Fruit fly (Drosophila melanogaster) whole organism, embryonic: ENCODE results near the gene CG10347.

Experiments used
- Asciz ChIP-seq: fragments of 200-800 bp; sonication (Bioruptor generic); optimal IDR thresholded peaks from 2 replicates; lab custom pipeline; 2017; ENCODE audit warnings: missing biosample characterization, mild to moderate bottlenecking, missing genetic modification characterization, missing genetic modification reagents
- CG11085 ChIP-seq: fragments of 200-800 bp; sonication (Bioruptor generic); IDR thresholded peaks from 2 replicates; pipeline ENCODE4 v1.3.6; 2022; ENCODE audit warnings: missing biosample characterization, missing genetic modification characterization
- CG12769 ChIP-seq: fragments of 200-800 bp; sonication (Bioruptor generic); optimal IDR thresholded peaks from 2 replicates; lab custom pipeline; 2019; ENCODE audit warnings: missing biosample characterization, mild to moderate bottlenecking, missing genetic modification characterization, moderate library complexity
- CG12942 ChIP-seq: fragments of 200-800 bp; sonication (Bioruptor generic); optimal IDR thresholded peaks from 3 replicates; lab custom pipeline; 2016; ENCODE audit warnings: missing biosample characterization, missing genetic modification characterization
- CG14050 ChIP-seq: fragments of 200-800 bp; sonication (Bioruptor generic); IDR thresholded peaks from 3 replicates; pipeline ENCODE4 v1.3.6; 2022; ENCODE audit warnings: missing biosample characterization, missing genetic modification characterization
- CG15514 ChIP-seq: fragments of 200-800 bp; sonication (Bioruptor generic); optimal IDR thresholded peaks from 3 replicates; lab custom pipeline; 2017; ENCODE audit warnings: missing biosample characterization, missing genetic modification characterization, mild to moderate bottlenecking, moderate library complexity, missing genetic modification reagents
- CG17328 ChIP-seq: fragments of 200-800 bp; sonication (Bioruptor generic); IDR thresholded peaks from 2 replicates; pipeline ENCODE4 v1.3.6; 2022; ENCODE audit warnings: missing biosample characterization, missing genetic modification characterization
- CG2202 ChIP-seq: fragments of 200-800 bp; sonication (Bioruptor generic); optimal IDR thresholded peaks from 2 replicates; lab custom pipeline; 2018; ENCODE audit warnings: missing biosample characterization, mild to moderate bottlenecking, missing genetic modification characterization
- CG2678 ChIP-seq: fragments of 200-800 bp; sonication (Bioruptor generic); optimal IDR thresholded peaks from 3 replicates; lab custom pipeline; 2019; ENCODE audit warnings: missing biosample characterization, mild to moderate bottlenecking, missing genetic modification characterization, moderate library complexity
- CG3163 ChIP-seq: fragments of 200-800 bp; sonication (Bioruptor generic); optimal IDR thresholded peaks from 3 replicates; lab custom pipeline; 2016; ENCODE audit warnings: missing biosample characterization, missing genetic modification characterization
- CG3281 ChIP-seq: fragments of 200-800 bp; sonication (Bioruptor generic); optimal IDR thresholded peaks from 3 replicates; lab custom pipeline; 2017; ENCODE audit warnings: missing biosample characterization, mild to moderate bottlenecking, missing genetic modification characterization
- CG3407 ChIP-seq: fragments of 200-800 bp; sonication (Bioruptor generic); optimal IDR thresholded peaks from 2 replicates; lab custom pipeline; 2018; ENCODE audit warnings: missing biosample characterization, mild to moderate bottlenecking, missing genetic modification characterization
- CG5180 ChIP-seq: fragments of 200-800 bp; sonication (Bioruptor generic); optimal IDR thresholded peaks from 3 replicates; lab custom pipeline; 2017; ENCODE audit warnings: missing biosample characterization, missing genetic modification characterization, mild to moderate bottlenecking, moderate library complexity, missing genetic modification reagents
- CG7271 ChIP-seq: fragments of 200-800 bp; sonication (Bioruptor generic); optimal IDR thresholded peaks from 2 replicates; lab custom pipeline; 2018; ENCODE audit warnings: missing biosample characterization, mild to moderate bottlenecking, missing genetic modification characterization, moderate library complexity
- CG7556 ChIP-seq: fragments of 200-800 bp; sonication (Bioruptor generic); optimal IDR thresholded peaks from 2 replicates; lab custom pipeline; 2017; ENCODE audit warnings: missing biosample characterization, mild to moderate bottlenecking, missing genetic modification characterization
- CG9215 ChIP-seq: fragments of 200-800 bp; sonication (Bioruptor generic); IDR thresholded peaks from 2 replicates; pipeline ENCODE4 v1.3.6; 2022; ENCODE audit warnings: missing biosample characterization, missing genetic modification characterization
- CG9609 ChIP-seq: fragments of 200-800 bp; sonication (Bioruptor generic); optimal IDR thresholded peaks from 3 replicates; lab custom pipeline; 2016; ENCODE audit warnings: missing biosample characterization, missing genetic modification characterization
- CG9932 ChIP-seq: fragments of 200-800 bp; sonication (Bioruptor generic); IDR thresholded peaks from 2 replicates; pipeline ENCODE4 v1.3.6; 2022; ENCODE audit warnings: missing biosample characterization, missing genetic modification characterization
- Dp ChIP-seq: fragments of 200-800 bp; sonication (Bioruptor generic); optimal IDR thresholded peaks from 2 replicates; lab custom pipeline; 2018; ENCODE audit warnings: missing biosample characterization, mild to moderate bottlenecking, missing genetic modification characterization, moderate library complexity
- HmgZ ChIP-seq: fragments of 200-800 bp; sonication (Bioruptor generic); optimal IDR thresholded peaks from 2 replicates; lab custom pipeline; 2018; ENCODE audit warnings: missing biosample characterization, mild to moderate bottlenecking, missing genetic modification characterization
- Hr51 ChIP-seq, 2 experiments: fragments of 200-800 bp; sonication (Bioruptor generic); optimal IDR thresholded peaks; 2 replicates in 1 of 2; 3 replicates in 1 of 2; lab custom pipeline; 2016 to 2018; ENCODE audit warnings: missing biosample characterization in 2 of 2, missing genetic modification characterization in 2 of 2, mild to moderate bottlenecking in 1 of 2, moderate library complexity in 1 of 2
- Kr ChIP-seq: fragments of 200-800 bp; sonication (Bioruptor generic); optimal IDR thresholded peaks from 2 replicates; lab custom pipeline; 2017; ENCODE audit warnings: missing biosample characterization, mild to moderate bottlenecking, missing genetic modification characterization
- Lpt ChIP-seq: fragments of >200 bp; optimal IDR thresholded peaks from 2 replicates; lab custom pipeline; 2018; ENCODE audit warnings: missing biosample characterization, missing genetic modification characterization
- Med ChIP-seq: fragments of 200-800 bp; sonication (Bioruptor generic); peaks from one replicate; lab custom pipeline; 2016; ENCODE audit warnings: missing biosample characterization, missing genetic modification characterization, mild to moderate bottlenecking, inconsistent platforms, moderate library complexity
- NC2α ChIP-seq: fragments of 200-800 bp; sonication (Bioruptor generic); optimal IDR thresholded peaks from 2 replicates; lab custom pipeline; 2016; ENCODE audit warnings: missing biosample characterization, missing genetic modification characterization
- Rx ChIP-seq: fragments of 200-800 bp; sonication (Bioruptor generic); IDR thresholded peaks from 2 replicates; pipeline ENCODE4 v1.3.6; 2022; ENCODE audit warnings: missing biosample characterization, missing genetic modification characterization
- Side ChIP-seq: fragments of 200-800 bp; sonication (Bioruptor generic); optimal IDR thresholded peaks from 2 replicates; lab custom pipeline; 2016; ENCODE audit warnings: missing biosample characterization, missing genetic modification characterization
- Tbp ChIP-seq: fragments of >200 bp; optimal IDR thresholded peaks from 2 replicates; lab custom pipeline; 2018; ENCODE audit warnings: missing biosample characterization, missing genetic modification characterization
- Usf ChIP-seq: fragments of 200-800 bp; sonication (Bioruptor generic); optimal IDR thresholded peaks from 2 replicates; lab custom pipeline; 2017; ENCODE audit warnings: missing genotype, missing biosample characterization, missing genetic modification characterization
- YL-1 ChIP-seq: fragments of 200-800 bp; sonication (Bioruptor generic); optimal IDR thresholded peaks from 3 replicates; lab custom pipeline; 2017; ENCODE audit warnings: missing biosample characterization, mild to moderate bottlenecking, missing genetic modification characterization
- ab ChIP-seq: fragments of 200-800 bp; sonication (Bioruptor generic); optimal IDR thresholded peaks from 2 replicates; lab custom pipeline; 2016; ENCODE audit warnings: missing biosample characterization, missing genetic modification characterization
- abd-A ChIP-seq: fragments of 200-800 bp; sonication (Bioruptor generic); optimal IDR thresholded peaks from 3 replicates; lab custom pipeline; 2019; ENCODE audit warnings: missing biosample characterization, mild to moderate bottlenecking, missing genetic modification characterization, moderate library complexity
- bowl ChIP-seq: fragments of 200-800 bp; sonication (Bioruptor generic); IDR thresholded peaks from 2 replicates; pipeline ENCODE4 v1.3.6; 2022; ENCODE audit warnings: missing biosample characterization, missing genetic modification characterization
- br ChIP-seq: fragments of >200 bp; optimal IDR thresholded peaks from 2 replicates; lab custom pipeline; 2017
- chinmo ChIP-seq: fragments of 200-800 bp; sonication (Bioruptor generic); IDR thresholded peaks from 4 replicates; pipeline ENCODE4 v1.3.6; 2022; ENCODE audit warnings: missing biosample characterization, missing genetic modification characterization; ENCODE audit not compliant: partially characterized antibody
- da ChIP-seq: fragments of 200-800 bp; sonication (Bioruptor generic); optimal IDR thresholded peaks from 2 replicates; lab custom pipeline; 2016; ENCODE audit warnings: missing biosample characterization, missing genetic modification characterization
- eyg ChIP-seq: fragments of 200-800 bp; sonication (Bioruptor generic); optimal IDR thresholded peaks from 3 replicates; lab custom pipeline; 2016; ENCODE audit warnings: missing biosample characterization, missing genetic modification characterization
- fd3F ChIP-seq: fragments of 200-800 bp; sonication (Bioruptor generic); optimal IDR thresholded peaks from 2 replicates; lab custom pipeline; 2018; ENCODE audit warnings: missing biosample characterization, mild to moderate bottlenecking, missing genetic modification characterization, moderate library complexity
- fu2 ChIP-seq: fragments of 200-800 bp; sonication (Bioruptor generic); optimal IDR thresholded peaks from 2 replicates; lab custom pipeline; 2016; ENCODE audit warnings: missing biosample characterization, missing genetic modification characterization
- lbe ChIP-seq: fragments of 200-800 bp; sonication (Bioruptor generic); optimal IDR thresholded peaks from 2 replicates; lab custom pipeline; 2016; ENCODE audit warnings: missing biosample characterization, mild to moderate bottlenecking, missing genetic modification characterization
- lola ChIP-seq, 3 experiments: fragments of >200 bp in 2 of 3; fragments of 200-800 bp in 1 of 3; sonication (Bioruptor generic) in 1 of 3; optimal IDR thresholded peaks; 2 replicates each; lab custom pipeline; 2017 to 2019; ENCODE audit warnings: missing biosample characterization in 3 of 3, missing genetic modification characterization in 3 of 3, mild to moderate bottlenecking in 1 of 3, moderate library complexity in 1 of 3
- oc ChIP-seq: fragments of 200-800 bp; sonication (Bioruptor generic); optimal IDR thresholded peaks from 2 replicates; lab custom pipeline; 2018; ENCODE audit warnings: missing biosample characterization, mild to moderate bottlenecking, missing genetic modification characterization, moderate library complexity
- psq ChIP-seq: fragments of 200-800 bp; sonication (Bioruptor generic); optimal IDR thresholded peaks from 2 replicates; lab custom pipeline; 2017; ENCODE audit warnings: missing biosample characterization, missing genetic modification characterization
- run ChIP-seq: fragments of 200-800 bp; sonication (Bioruptor generic); optimal IDR thresholded peaks from 3 replicates; lab custom pipeline; 2018; ENCODE audit warnings: missing biosample characterization, mild to moderate bottlenecking, missing genetic modification characterization
- sim ChIP-seq: fragments of 200-800 bp; sonication (Bioruptor generic); IDR thresholded peaks from 2 replicates; pipeline ENCODE4 v1.3.6; 2022; ENCODE audit warnings: missing biosample characterization, missing genetic modification characterization
- sqz ChIP-seq: fragments of 200-800 bp; sonication (Bioruptor generic); optimal IDR thresholded peaks from 3 replicates; lab custom pipeline; 2018; ENCODE audit warnings: missing biosample characterization, mild to moderate bottlenecking, missing genetic modification characterization
- tup ChIP-seq: fragments of 200-800 bp; sonication (Bioruptor generic); optimal IDR thresholded peaks from 2 replicates; lab custom pipeline; 2016; ENCODE audit warnings: missing biosample characterization, mild to moderate bottlenecking, missing genetic modification characterization, moderate library complexity
- vvl ChIP-seq: fragments of 200-800 bp; sonication (Bioruptor generic); IDR thresholded peaks from 2 replicates; pipeline ENCODE4 v1.3.6; 2022; ENCODE audit warnings: missing biosample characterization, missing genetic modification characterization
- yki ChIP-seq: fragments of >200 bp; optimal IDR thresholded peaks from 3 replicates; lab custom pipeline; 2018

CG10347 gene

dm6 chrX:11849267-11849666 is 5.5 kb downstream of the CG10347 start (continued):
- TF ChIP-seq NC2α (GFP tag; lab: Kevin White, UChicago) (no peak), CG9609 (GFP tag; lab: Kevin White, UChicago) (no peak), abd-A (peak; percentile 72), chinmo (GFP tag; lab: Robert Waterston, UW) (no peak), CG3163 (GFP tag; lab: Kevin White, UChicago) (no peak), vvl (GFP tag; lab: Robert Waterston, UW) (peak; percentile 59; the same call in 1 of the 2 replicates), CG9215 (GFP tag; lab: Robert Waterston, UW) (no peak), lola (GFP tag; optimal IDR thresholded peaks at IDR 0.05; lab: Kevin White, UChicago) (no peak), Kr (GFP tag; lab: Kevin White, UChicago) (no peak), CG2678 (tag; lab: Kevin White, UChicago) (no peak), sim (GFP tag; lab: Robert Waterston, UW) (no peak), sqz (GFP tag; lab: Kevin White, UChicago) (no peak), YL-1 (no peak), fd3F (no peak), CG7556 (GFP tag; lab: Kevin White, UChicago) (no peak), CG9932 (no peak), Med (GFP tag; lab: Kevin White, UChicago) (peak; percentile 70), CG11085 (no peak)
- TF ChIP-seq, all 482 proteins: peak for 13

- TF ChIP-seq Hr51 (GFP tag; optimal IDR thresholded peaks at IDR 0.05; lab: Kevin White, UChicago) (peak in 1 of 2 experiments; percentile 78), fu2 (GFP tag; lab: Kevin White, UChicago) (no peak), Usf (no peak), tup (GFP tag; lab: Kevin White, UChicago) (no peak), CG7271 (tag; lab: Kevin White, UChicago) (no peak), Asciz (GFP tag; lab: Kevin White, UChicago) (peak; percentile 63), CG9932 (peak; percentile 37), CG12942 (GFP tag; lab: Kevin White, UChicago) (no peak), ab (no peak), CG9609 (GFP tag; lab: Kevin White, UChicago) (no peak), run (tag; lab: Kevin White, UChicago) (peak; percentile 30), psq (no peak), Side (GFP tag; lab: Kevin White, UChicago) (no peak), oc (tag; lab: Kevin White, UChicago) (peak; percentile 41), CG3281 (GFP tag; lab: Kevin White, UChicago) (peak; percentile 37), Dp (no peak), Lpt (GFP tag; lab: Kevin White, UChicago) (no peak), Tbp (no peak), bowl (GFP tag; lab: Robert Waterston, UW) (no peak), CG15514 (GFP tag; lab: Kevin White, UChicago) (peak; percentile 7), br (lab: Kevin White, UChicago) (no peak), eyg (GFP tag; lab: Kevin White, UChicago) (no peak), CG12769 (peak; percentile 40), yki (no peak), lbe (no peak), CG17328 (GFP tag; lab: Robert Waterston, UW) (peak; percentile 57), da (GFP tag; lab: Kevin White, UChicago) (no peak), Rx (GFP tag; lab: Robert Waterston, UW) (no peak), HmgZ (tag; lab: Kevin White, UChicago) (no peak), CG2202 (tag; lab: Kevin White, UChicago) (no peak), CG3407 (no peak), CG14050 (GFP tag; lab: Robert Waterston, UW) (peak; percentile 35; the same call in 1 of the 3 replicates), CG5180 (peak; percentile 2)
Measured at dm6 chrX:11848507-11849264, 6.0 kb downstream of the CG10347 start.
